Worm (Caenorhabditis elegans) whole organism, early embryonic: ENCODE data around the gene F11D5.1.

Experiments used
- B0310.2 ChIP-seq: sonication (generic microtip); optimal IDR thresholded peaks from 2 replicates; lab custom pipeline; 2016; ENCODE audit warnings: mild to moderate bottlenecking, missing genetic modification characterization, missing compliant biosample characterization
- aly-1 ChIP-seq: sonication (generic microtip); optimal IDR thresholded peaks from 2 replicates; lab custom pipeline; 2016; ENCODE audit warnings: missing genetic modification characterization, missing compliant biosample characterization
- ama-1 ChIP-seq: fragments of 150-350 bp; optimal IDR thresholded peaks from 2 replicates; lab custom pipeline; 2014
- hnd-1 ChIP-seq: sonication (generic microtip); optimal IDR thresholded peaks from 2 replicates; lab custom pipeline; 2016; ENCODE audit warnings: missing genetic modification characterization, missing compliant biosample characterization
- tbx-11 ChIP-seq: fragments of 200-800 bp; sonication (Bioruptor generic); IDR thresholded peaks from 2 replicates; pipeline ENCODE4 v1.3.6; 2022; ENCODE audit warnings: missing genetic modification characterization, missing compliant biosample characterization
- tbx-37 ChIP-seq: fragments of 200-800 bp; sonication (Bioruptor generic); conservative IDR thresholded peaks from 2 replicates; pipeline ENCODE4 v1.3.6; 2022; ENCODE audit warnings: missing genetic modification reagents, missing genetic modification characterization, missing compliant biosample characterization

- no peak for TF ChIP-seq aly-1 (tag; lab: Kevin White, UChicago)
- no peak for TF ChIP-seq B0310.2
- no peak for TF ChIP-seq tbx-11 (GFP tag; lab: Robert Waterston, UW)
- no peak for TF ChIP-seq ama-1 (lab: Kevin White, UChicago)
- no peak for TF ChIP-seq hnd-1 (tag; lab: Kevin White, UChicago)
- no peak for TF ChIP-seq tbx-37 (GFP tag; lab: Robert Waterston, UW)
Measured at ce11 chrX:3283189-3283588, 49.7 kb upstream of the F11D5.1 start.
